Worm (Caenorhabditis elegans) whole organism, L4 larva: ENCODE measurements around the gene acs-18.

Experiments
- F10B5.3 ChIP-seq: sonication (generic microtip); optimal IDR thresholded peaks from 2 replicates; lab custom pipeline; 2016; ENCODE audit warnings: mild to moderate bottlenecking, missing genetic modification characterization, missing compliant biosample characterization
- F26F4.8 ChIP-seq: fragments of 200-800 bp; sonication (Bioruptor generic); conservative IDR thresholded peaks from 2 replicates; pipeline ENCODE4 v1.3.6; 2022; ENCODE audit warnings: missing genetic modification characterization, missing compliant biosample characterization
- aha-1 ChIP-seq: fragments of 150-350 bp; peaks from one replicate; lab custom pipeline; 2014; ENCODE audit warnings: missing biosample characterization, missing genetic modification characterization
- ama-1 ChIP-seq: fragments of 150-350 bp; optimal IDR thresholded peaks from 2 replicates; lab custom pipeline; 2014; ENCODE audit warnings: inconsistent platforms, mixed read lengths
- attf-4 ChIP-seq: sonication (generic microtip); optimal IDR thresholded peaks from 3 replicates; lab custom pipeline; 2017; ENCODE audit warnings: missing biosample characterization, missing genetic modification characterization
- ceh-32 ChIP-seq: sonication (generic microtip); optimal IDR thresholded peaks from 2 replicates; lab custom pipeline; 2016; ENCODE audit warnings: mild to moderate bottlenecking, missing genetic modification characterization, missing compliant biosample characterization; ENCODE audit not compliant: poor library complexity
- ceh-44 ChIP-seq: fragments of 200-800 bp; sonication (Bioruptor generic); IDR thresholded peaks from 2 replicates; pipeline ENCODE4 v1.3.6; 2022; ENCODE audit warnings: missing genetic modification reagents, missing genetic modification characterization, missing compliant biosample characterization
- ceh-82 ChIP-seq: sonication (generic microtip); optimal IDR thresholded peaks from 2 replicates; lab custom pipeline; 2017; ENCODE audit warnings: missing biosample characterization, missing genetic modification characterization
- ces-1 ChIP-seq: fragments of 150-350 bp; sonication (generic microtip); optimal IDR thresholded peaks from 4 replicates; lab custom pipeline; 2014; ENCODE audit warnings: missing biosample characterization, missing genetic modification reagents, missing genetic modification characterization
- daf-19 ChIP-seq: fragments of 200-800 bp; sonication (Bioruptor generic); conservative IDR thresholded peaks from 2 replicates; pipeline ENCODE4 v1.3.6; 2022; ENCODE audit warnings: missing genetic modification characterization, missing compliant biosample characterization
- dve-1 ChIP-seq: sonication (generic microtip); optimal IDR thresholded peaks from 2 replicates; lab custom pipeline; 2017; ENCODE audit warnings: antibody characterized with exemption, mild to moderate bottlenecking, missing genetic modification characterization, missing compliant biosample characterization; ENCODE audit not compliant: insufficient read depth
- egl-27 ChIP-seq: sonication (generic microtip); optimal IDR thresholded peaks from 3 replicates; lab custom pipeline; 2017; ENCODE audit warnings: missing biosample characterization, missing genetic modification reagents, missing genetic modification characterization
- fkh-10 ChIP-seq: fragments of 150-350 bp; optimal IDR thresholded peaks from 2 replicates; lab custom pipeline; 2014; ENCODE audit warnings: missing biosample characterization, missing genetic modification reagents, missing genetic modification characterization
- hmg-1.1 ChIP-seq: fragments of 200-800 bp; sonication (Bioruptor generic); IDR thresholded peaks from 2 replicates; pipeline ENCODE4 v1.3.6; 2022; ENCODE audit warnings: missing genetic modification reagents, missing genetic modification characterization, missing compliant biosample characterization
- lin-39 ChIP-seq: fragments of 150-350 bp; optimal IDR thresholded peaks from 2 replicates; lab custom pipeline; 2014; ENCODE audit warnings: missing biosample characterization, missing genetic modification reagents, missing genetic modification characterization
- madf-9 ChIP-seq: fragments of 200-800 bp; sonication (Bioruptor generic); conservative IDR thresholded peaks from 2 replicates; pipeline ENCODE4 v1.3.6; 2022; ENCODE audit warnings: missing genetic modification reagents, missing genetic modification characterization, missing compliant biosample characterization
- mdl-1 ChIP-seq, 2 experiments: fragments of 150-350 bp in 1 of 2; sonication (generic microtip) in 1 of 2; optimal IDR thresholded peaks; 2 replicates each; lab custom pipeline; 2014 to 2017; ENCODE audit warnings: missing biosample characterization in 2 of 2, missing genetic modification characterization in 2 of 2
- mes-2 ChIP-seq: sonication (generic microtip); optimal IDR thresholded peaks from 2 replicates; lab custom pipeline; 2016; ENCODE audit warnings: missing genotype, mild to moderate bottlenecking, missing genetic modification characterization, missing compliant biosample characterization; ENCODE audit not compliant: poor library complexity, severe bottlenecking
- mxl-2 ChIP-seq: fragments of 200-800 bp; sonication (Bioruptor generic); conservative IDR thresholded peaks from 2 replicates; pipeline ENCODE4 v1.3.6; 2022; ENCODE audit warnings: missing genetic modification reagents, missing genetic modification characterization, missing compliant biosample characterization
- mxl-3 ChIP-seq: fragments of 200-800 bp; sonication (Bioruptor generic); optimal IDR thresholded peaks from 2 replicates; lab custom pipeline; 2018; ENCODE audit warnings: mild to moderate bottlenecking, missing genetic modification characterization, missing compliant biosample characterization
- nhr-25 ChIP-seq: sonication (generic microtip); optimal IDR thresholded peaks from 2 replicates; lab custom pipeline; 2017; ENCODE audit warnings: missing genetic modification characterization, mild to moderate bottlenecking, missing compliant biosample characterization, antibody characterized with exemption, moderate library complexity, borderline replicate concordance; ENCODE audit not compliant: insufficient read depth
- nhr-28 ChIP-seq: fragments of 150-350 bp; optimal IDR thresholded peaks from 2 replicates; lab custom pipeline; 2014; ENCODE audit warnings: missing biosample characterization, missing genetic modification characterization
- nhr-41 ChIP-seq: fragments of 200-800 bp; sonication (Bioruptor generic); IDR thresholded peaks from 2 replicates; pipeline ENCODE4 v1.3.6; 2022; ENCODE audit warnings: missing genetic modification reagents, missing genetic modification characterization, missing compliant biosample characterization
- nhr-6 ChIP-seq: fragments of 150-350 bp; optimal IDR thresholded peaks from 2 replicates; lab custom pipeline; 2014; ENCODE audit warnings: missing biosample characterization, missing genetic modification characterization
- pqm-1 ChIP-seq: sonication (generic microtip); optimal IDR thresholded peaks from 2 replicates; lab custom pipeline; 2017; ENCODE audit warnings: missing biosample characterization, missing genetic modification characterization
- saeg-2 ChIP-seq: fragments of 200-800 bp; sonication (Bioruptor generic); IDR thresholded peaks from 2 replicates; pipeline ENCODE4 v1.3.6; 2022; ENCODE audit warnings: missing genetic modification reagents, missing genetic modification characterization, missing compliant biosample characterization
- snpc-1.2 ChIP-seq: fragments of 200-800 bp; sonication (Bioruptor generic); IDR thresholded peaks from 2 replicates; pipeline ENCODE4 v1.3.6; 2022; ENCODE audit warnings: missing genetic modification reagents, missing genetic modification characterization, missing compliant biosample characterization
- spr-1 ChIP-seq: sonication (generic microtip); optimal IDR thresholded peaks from 2 replicates; lab custom pipeline; 2016; ENCODE audit warnings: mild to moderate bottlenecking, missing genetic modification characterization, missing compliant biosample characterization
- spr-3 ChIP-seq: fragments of 200-800 bp; sonication (Bioruptor generic); optimal IDR thresholded peaks from 2 replicates; lab custom pipeline; 2018; ENCODE audit warnings: mild to moderate bottlenecking, missing genetic modification characterization, missing compliant biosample characterization
- tra-1 ChIP-seq: fragments of 200-800 bp; sonication (Bioruptor generic); IDR thresholded peaks from 2 replicates; pipeline ENCODE4 v1.3.6; 2022; ENCODE audit warnings: missing genetic modification reagents, missing genetic modification characterization, missing compliant biosample characterization
- unc-130 ChIP-seq: sonication (generic microtip); optimal IDR thresholded peaks from 2 replicates; lab custom pipeline; 2016; ENCODE audit warnings: missing genetic modification reagents, missing genetic modification characterization, missing compliant biosample characterization
- unc-39 ChIP-seq: sonication (generic microtip); optimal IDR thresholded peaks from 2 replicates; lab custom pipeline; 2017; ENCODE audit warnings: missing biosample characterization, missing genetic modification characterization
- unc-62 ChIP-seq, 3 experiments: fragments of 150-350 bp in 1 of 3; sonication (generic microtip); optimal IDR thresholded peaks in 2 of 3; peaks in 1 of 3; 1 replicate in 1 of 3; 2 replicates in 2 of 3; lab custom pipeline; 2014 to 2017; ENCODE audit warnings: missing biosample characterization in 3 of 3, missing genetic modification characterization in 3 of 3, missing genetic modification reagents in 3 of 3, missing genotype in 1 of 3
- vab-7 ChIP-seq: fragments of 200-800 bp; sonication (Bioruptor generic); IDR thresholded peaks from 2 replicates; pipeline ENCODE4 v1.3.6; 2022; ENCODE audit warnings: missing genetic modification reagents, missing genetic modification characterization, missing compliant biosample characterization
- zfp-2 ChIP-seq: sonication (generic microtip); optimal IDR thresholded peaks from 2 replicates; lab custom pipeline; 2016; ENCODE audit warnings: mild to moderate bottlenecking, missing genetic modification characterization, missing compliant biosample characterization

acs-18 gene

DNA sequence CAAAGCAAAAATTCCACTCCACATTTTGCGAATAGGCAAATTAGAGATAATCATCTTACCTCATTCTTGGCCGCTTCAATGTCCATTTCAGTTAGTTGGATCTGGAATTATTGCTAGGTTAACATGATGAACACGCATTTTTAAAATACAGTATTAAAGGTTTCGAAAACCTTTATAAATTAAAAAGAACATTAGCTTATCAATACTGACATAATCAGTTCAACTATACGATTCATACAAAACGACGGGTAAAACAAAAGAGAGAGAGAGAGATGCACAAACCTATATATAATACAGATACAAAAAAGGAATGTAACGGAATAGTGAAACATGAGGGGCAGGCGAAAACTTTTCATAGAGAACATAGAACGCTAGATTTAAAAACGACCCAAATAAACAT lies 32.0 kb downstream of the acs-18 start, which contains the start of gene thk-1:
Gene thk-1 (minus strand): TSS at position 101 of the 400 bp plus-strand sequence.
- TF ChIP-seq mdl-1 (tag; optimal IDR thresholded peaks at IDR 0.05; lab: Kevin White, UChicago): no peak
- peak; percentile 55 for TF ChIP-seq aha-1 (tag; lab: Kevin White, UChicago)
- TF ChIP-seq unc-62 (GFP tag; optimal IDR thresholded peaks at IDR 0.05 in 1 of 2; lab: Kevin White, UChicago): peak in 1 of 2 experiments; percentile 49
- TF ChIP-seq unc-62 (tag; optimal IDR thresholded peaks at IDR 0.05; lab: Kevin White, UChicago): no peak
- peak; percentile 12 for TF ChIP-seq dve-1 (tag; lab: Kevin White, UChicago)
- peak; percentile 7 for TF ChIP-seq nhr-28
- TF ChIP-seq lin-39: no peak
- TF ChIP-seq fkh-10 (GFP tag; lab: Kevin White, UChicago): no peak
- peak; percentile 44 for TF ChIP-seq pqm-1 (tag; lab: Kevin White, UChicago)

- TF ChIP-seq ceh-44 (GFP tag; lab: Robert Waterston, UW) (no peak), vab-7 (GFP tag; lab: Robert Waterston, UW) (no peak), daf-19 (GFP tag; lab: Robert Waterston, UW) (no peak), nhr-41 (GFP tag; lab: Robert Waterston, UW) (no peak), zfp-2 (tag; lab: Kevin White, UChicago) (no peak), spr-3 (GFP tag; lab: Kevin White, UChicago) (no peak), madf-9 (no peak), unc-130 (GFP tag; lab: Kevin White, UChicago) (no peak), ceh-32 (tag; lab: Kevin White, UChicago) (no peak), ces-1 (GFP tag; lab: Kevin White, UChicago) (no peak), unc-39 (no peak), nhr-25 (tag; lab: Kevin White, UChicago) (no peak), saeg-2 (no peak), spr-1 (tag; lab: Kevin White, UChicago) (no peak), mxl-2 (GFP tag; lab: Robert Waterston, UW) (no peak), ceh-82 (tag; lab: Kevin White, UChicago) (no peak), F10B5.3 (tag; lab: Kevin White, UChicago) (no peak), snpc-1.2 (GFP tag; lab: Robert Waterston, UW) (no peak), mxl-3 (GFP tag; lab: Kevin White, UChicago) (no peak)
Measured at ce11 chrIV:10277716-10278115, 35.7 kb downstream of the acs-18 start, which contains the start of gene Y43C5A.4. Gene Y43C5A.4 (plus strand): TSS chrIV:10278016.

DNA sequence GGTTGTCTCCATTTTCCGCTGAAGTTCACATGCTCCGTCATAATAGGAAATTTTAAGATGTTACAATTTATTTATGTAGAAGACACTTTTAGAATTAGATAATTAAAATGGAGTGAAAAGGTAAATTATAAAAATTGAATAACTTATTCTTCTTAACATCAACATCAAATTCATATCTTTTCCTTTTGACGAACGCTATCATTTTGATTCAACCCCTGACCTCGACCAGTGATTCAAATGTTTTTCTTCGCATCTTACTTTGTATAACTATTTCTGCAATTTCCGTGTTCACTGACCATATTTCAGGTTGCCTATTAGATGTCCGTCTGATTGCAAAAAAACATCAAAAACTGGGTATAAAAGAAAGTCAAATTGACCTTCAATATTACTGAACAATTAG lies 36.5 kb downstream of the acs-18 start, which contains the start of gene Y43C5A.7:
Gene Y43C5A.7 (plus strand): TSS at position 301 of the 400 bp plus-strand sequence.
- no peak for TF ChIP-seq ceh-32 (tag; lab: Kevin White, UChicago)
- no peak for TF ChIP-seq mes-2
- no peak for TF ChIP-seq nhr-6

- TF ChIP-seq egl-27 (no peak), zfp-2 (tag; lab: Kevin White, UChicago) (no peak), aha-1 (tag; lab: Kevin White, UChicago) (peak; percentile 95)
Measured at ce11 chrIV:10275050-10275449, 38.4 kb downstream of the acs-18 start.

DNA sequence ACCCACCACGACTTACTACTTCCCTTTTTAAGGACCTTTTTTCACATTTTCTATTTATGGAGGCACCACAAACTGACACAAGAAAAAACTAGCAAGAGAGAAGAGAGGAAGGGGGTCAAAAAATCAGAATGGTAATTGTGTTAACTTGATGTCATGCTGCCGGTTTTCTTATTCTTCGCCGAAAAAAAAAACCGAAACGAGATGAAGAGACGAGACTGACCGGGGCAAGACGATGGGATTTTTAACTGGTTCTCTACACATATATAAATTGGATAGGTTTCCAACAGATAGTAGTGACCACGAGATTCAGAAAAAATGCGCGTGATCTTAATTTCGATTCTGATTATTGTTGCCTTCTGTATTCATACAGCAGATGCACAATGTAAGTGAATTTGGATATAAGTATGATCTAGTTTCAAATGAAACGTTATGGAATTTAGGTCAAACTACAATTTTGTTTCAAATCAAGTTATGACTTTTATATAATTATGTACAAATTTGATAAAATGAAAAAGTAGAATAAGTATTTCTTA lies 39.6 kb downstream of the acs-18 start, which contains the start of gene Y43C5A.3:
Gene Y43C5A.3 (plus strand): TSS at position 256 of the 533 bp plus-strand sequence.
- TF ChIP-seq hmg-1.1 (GFP tag; lab: Robert Waterston, UW) (no peak), mdl-1 (tag; optimal IDR thresholded peaks at IDR 0.05; lab: Kevin White, UChicago) (peak in 1 of 2 experiments; percentile 20), attf-4 (tag; lab: Kevin White, UChicago) (no peak), ama-1 (lab: Kevin White, UChicago) (no peak), tra-1 (GFP tag; lab: Robert Waterston, UW) (no peak), nhr-28 (peak; percentile 43), snpc-1.2 (GFP tag; lab: Robert Waterston, UW) (no peak), F26F4.8 (GFP tag; lab: Robert Waterston, UW) (no peak), mes-2 (no peak), nhr-25 (tag; lab: Kevin White, UChicago) (no peak)
